Worm (Caenorhabditis elegans): ENCODE measurements around the gene trh-1.

The trh-1 gene

DNA sequence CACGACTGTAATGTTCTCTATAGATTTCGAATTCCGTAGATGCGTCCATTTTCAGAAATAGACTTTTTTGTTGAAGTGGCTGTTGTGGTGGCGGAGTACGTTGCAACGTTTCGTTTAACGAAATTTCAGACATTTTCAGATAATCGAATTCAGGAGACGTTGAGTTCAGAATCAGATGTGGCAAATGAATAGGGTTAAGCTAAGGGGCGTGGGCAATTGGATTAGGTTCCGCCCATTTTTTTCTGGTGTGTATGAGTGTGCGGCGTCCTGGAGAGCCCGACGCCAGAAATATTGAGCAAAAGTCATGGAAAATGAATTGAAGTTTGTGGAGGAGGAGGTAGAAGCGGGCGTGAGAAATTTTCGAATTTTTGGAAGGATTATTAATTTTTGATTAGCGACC is 45.0 kb downstream of the trh-1 start:
- TF ChIP-seq sea-2 (GFP tag; optimal IDR thresholded peaks at IDR 0.05) (no peak), fos-1 (tag; optimal IDR thresholded peaks at IDR 0.05) (no peak), snpc-4 (tag; optimal IDR thresholded peaks at IDR 0.05) (no peak), nfya-1 (tag; optimal IDR thresholded peaks at IDR 0.05; ENCODE audit: insufficient read depth) (no peak), nhr-25 (tag; optimal IDR thresholded peaks at IDR 0.05) (no peak), lin-15B (tag; optimal IDR thresholded peaks at IDR 0.05) (no peak), nhr-12 (tag; optimal IDR thresholded peaks at IDR 0.05) (no peak), nhr-76 (tag; optimal IDR thresholded peaks at IDR 0.05) (no peak), elt-2 (tag; optimal IDR thresholded peaks at IDR 0.05) (no peak), fkh-2 (tag; optimal IDR thresholded peaks at IDR 0.05) (no peak), fkh-10 (GFP tag; optimal IDR thresholded peaks at IDR 0.05) (no peak), nhr-23 (tag; optimal IDR thresholded peaks at IDR 0.05) (no peak), tbx-2 (tag; optimal IDR thresholded peaks at IDR 0.05) (no peak), pha-4 (tag; optimal IDR thresholded peaks at IDR 0.05) (no peak), skn-1 (tag; optimal IDR thresholded peaks at IDR 0.05) (no peak), ztf-11 (tag; optimal IDR thresholded peaks at IDR 0.05) (no peak)

DNA sequence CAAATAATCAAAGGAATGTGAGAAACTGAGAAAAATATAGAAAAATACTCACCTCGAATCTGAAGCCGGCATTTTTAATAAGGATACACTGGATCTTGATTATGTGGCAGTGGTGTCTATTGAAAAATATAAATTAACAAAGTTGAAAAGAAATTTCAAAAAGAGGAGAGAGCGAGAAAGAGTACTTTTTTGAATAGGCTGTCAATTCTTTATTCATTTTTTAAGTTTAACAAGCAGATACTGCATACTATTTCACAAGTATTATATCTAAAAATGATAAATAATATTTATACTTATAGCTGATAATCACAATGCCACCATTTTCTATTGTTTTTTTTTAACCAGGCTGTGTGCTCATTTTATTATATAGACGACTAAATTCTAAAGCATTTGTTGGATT is 49.3 kb downstream of the trh-1 start, which contains the start of gene npr-26:
npr-26 (minus strand) TSS at position 101 of the 400 bp plus-strand sequence.
- TF ChIP-seq nhr-12 (tag; optimal IDR thresholded peaks at IDR 0.05) (no peak), snpc-4 (tag; optimal IDR thresholded peaks at IDR 0.05) (no peak), elt-2 (tag; optimal IDR thresholded peaks at IDR 0.05) (no peak), ztf-4 (tag; optimal IDR thresholded peaks at IDR 0.05) (no peak), mml-1 (tag; optimal IDR thresholded peaks at IDR 0.05) (no peak), aly-2 (tag; optimal IDR thresholded peaks at IDR 0.05) (no peak), ztf-11 (tag; optimal IDR thresholded peaks at IDR 0.05) (no peak)

Measured in whole organism, L3 larva.